Worm (Caenorhabditis elegans) whole organism, L1 larva: ENCODE data around the gene dex-1.
A peak's percentile ranks its signal among the peaks of the same experiment; 100 is the strongest.

Experiments
- lir-3 ChIP-seq: sonication (generic microtip); optimal IDR thresholded peaks from 2 replicates; lab custom pipeline; 2016; ENCODE audit warnings: mild to moderate bottlenecking, missing genetic modification characterization, moderate library complexity, missing compliant biosample characterization; ENCODE audit not compliant: poor library complexity
- skn-1 ChIP-seq: fragments of 150-350 bp; optimal IDR thresholded peaks from 2 replicates; lab custom pipeline; 2014; ENCODE audit warnings: missing biosample characterization, missing genetic modification characterization

ce11 chrIII:5504164-5504563, 21.7 kb upstream of the dex-1 start:
- TF ChIP-seq lir-3 (tag; lab: Kevin White, UChicago) (peak; percentile 34), skn-1 (tag; lab: Kevin White, UChicago) (peak; percentile 46)
